Fruit fly (Drosophila melanogaster) S2 (cell line): Measurements from ENCODE around the gene CG42795.

Experiments
- CG8478 ChIP-seq: fragments of >200 bp; optimal IDR thresholded peaks from 2 replicates; lab custom pipeline; 2018
- CTCF ChIP-seq, 2 experiments: fragments of >200 bp; optimal IDR thresholded peaks; 2 replicates each; lab custom pipeline; 2018

DNA sequence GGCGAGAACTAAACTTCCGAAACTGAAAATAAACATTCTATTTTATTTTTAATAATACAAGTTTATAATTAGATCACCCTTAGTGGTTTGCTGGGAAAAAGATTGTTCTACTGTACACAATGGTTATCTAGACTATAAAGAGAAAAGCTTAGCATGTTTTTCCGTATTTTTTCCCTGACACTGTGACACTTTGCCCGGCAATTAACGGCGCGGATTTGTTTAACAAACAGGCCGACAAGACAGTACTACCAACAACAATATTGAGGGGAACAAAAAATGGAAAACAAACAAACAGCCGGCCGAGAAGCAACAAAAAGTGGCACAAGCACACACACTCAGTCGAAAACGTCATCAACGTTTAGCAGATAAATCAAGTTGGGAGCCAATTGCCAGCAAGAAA is 18.8 kb upstream of the CG42795 start:
- no peak for TF ChIP-seq CG8478 (lab: Kevin White, UChicago)
- no peak for TF ChIP-seq CTCF (optimal IDR thresholded peaks at IDR 0.05; lab: Kevin White, UChicago)
